Worm (Caenorhabditis elegans) whole organism, midembryonic: ENCODE measurements around the gene spe-18.

ENCODE experiments used
- T22C8.4 ChIP-seq: fragments of 200-800 bp; sonication (Bioruptor generic); IDR thresholded peaks from 2 replicates; pipeline ENCODE4 v1.3.6; 2022; ENCODE audit warnings: missing genetic modification characterization, missing compliant biosample characterization
- cog-1 ChIP-seq: sonication (generic microtip); optimal IDR thresholded peaks from 2 replicates; lab custom pipeline; 2016; ENCODE audit warnings: missing genetic modification characterization, missing compliant biosample characterization
- flt-1 ChIP-seq: fragments of 200-800 bp; sonication (Bioruptor generic); IDR thresholded peaks from 2 replicates; pipeline ENCODE4 v1.3.6; 2022; ENCODE audit warnings: missing genetic modification characterization, missing compliant biosample characterization
- klf-2 ChIP-seq: fragments of 200-800 bp; sonication (Bioruptor generic); conservative IDR thresholded peaks from 2 replicates; pipeline ENCODE4 v1.3.6; 2022; ENCODE audit warnings: missing genetic modification reagents, missing genetic modification characterization, missing compliant biosample characterization
- med-1 ChIP-seq: sonication (generic microtip); optimal IDR thresholded peaks from 2 replicates; lab custom pipeline; 2017; ENCODE audit warnings: missing genetic modification characterization, mild to moderate bottlenecking, missing compliant biosample characterization, antibody characterized with exemption, missing genetic modification reagents; ENCODE audit not compliant: insufficient read depth
- ref-1 ChIP-seq: fragments of 200-800 bp; sonication (Bioruptor generic); conservative IDR thresholded peaks from 2 replicates; pipeline ENCODE4 v1.3.6; 2022; ENCODE audit warnings: missing genetic modification reagents, missing genetic modification characterization, missing compliant biosample characterization
- tab-1 ChIP-seq: fragments of 200-800 bp; sonication (Bioruptor generic); IDR thresholded peaks from 2 replicates; pipeline ENCODE4 v1.3.6; 2022; ENCODE audit warnings: missing genetic modification characterization, missing compliant biosample characterization
- ztf-23 ChIP-seq: fragments of 200-800 bp; sonication (Bioruptor generic); IDR thresholded peaks from 2 replicates; pipeline ENCODE4 v1.3.6; 2022; ENCODE audit warnings: missing genetic modification reagents, missing genetic modification characterization, missing compliant biosample characterization
- ztf-29 ChIP-seq: fragments of 200-800 bp; sonication (Bioruptor generic); IDR thresholded peaks from 2 replicates; pipeline ENCODE4 v1.3.6; 2022; ENCODE audit warnings: missing genetic modification reagents, missing genetic modification characterization, missing compliant biosample characterization

spe-18 gene

ce11 chrII:13163009-13163408 is 9.8 kb upstream of the spe-18 start:
- TF ChIP-seq cog-1 = no peak
- TF ChIP-seq ztf-23 (GFP tag; lab: Robert Waterston, UW) = no peak
- TF ChIP-seq tab-1 (GFP tag; lab: Robert Waterston, UW) = no peak
- no peak for TF ChIP-seq med-1 (GFP tag; lab: Kevin White, UChicago)
- no peak for TF ChIP-seq flt-1 (GFP tag; lab: Robert Waterston, UW)
- no peak for TF ChIP-seq T22C8.4

- TF ChIP-seq flt-1 (GFP tag; lab: Robert Waterston, UW) = no peak
- TF ChIP-seq med-1 (GFP tag; lab: Kevin White, UChicago) = no peak
- TF ChIP-seq cog-1 = no peak
- TF ChIP-seq tab-1 (GFP tag; lab: Robert Waterston, UW) = no peak
- no peak for TF ChIP-seq T22C8.4
- TF ChIP-seq ztf-29 = no peak
- TF ChIP-seq ztf-23 (GFP tag; lab: Robert Waterston, UW) = no peak
- no peak for TF ChIP-seq klf-2 (GFP tag; lab: Robert Waterston, UW)
Observed at ce11 chrII:13159869-13160268, 6.7 kb upstream of the spe-18 start.

ce11 chrII:13156971-13157370 is 3.8 kb upstream of the spe-18 start, which contains the start of the genes hpr-17 and F32A11.1:
TSS of gene hpr-17 (minus strand) at chrII:13157047.
TSS of gene F32A11.1 (plus strand) at chrII:13157329.
- 0 out of 2 replicates have a peak, but pooled peaks have one; percentile 16 for TF ChIP-seq T22C8.4
- 0 out of 2 replicates have a peak, but pooled peaks have one; percentile 23 for TF ChIP-seq ztf-23 (GFP tag; lab: Robert Waterston, UW)
- no peak for TF ChIP-seq tab-1 (GFP tag; lab: Robert Waterston, UW)

- no peak for TF ChIP-seq med-1 (GFP tag; lab: Kevin White, UChicago)
- no peak for TF ChIP-seq ztf-23 (GFP tag; lab: Robert Waterston, UW)
- TF ChIP-seq ref-1 (GFP tag; lab: Robert Waterston, UW) = no peak
- TF ChIP-seq klf-2 (GFP tag; lab: Robert Waterston, UW) = no peak
Observed at ce11 chrII:13156071-13156470, 2.9 kb upstream of the spe-18 start.

ce11 chrII:13152409-13152808 is 790 bp downstream of the spe-18 start:
- TF ChIP-seq klf-2 (GFP tag; lab: Robert Waterston, UW) (no peak), flt-1 (GFP tag; lab: Robert Waterston, UW) (no peak), tab-1 (GFP tag; lab: Robert Waterston, UW) (no peak), med-1 (GFP tag; lab: Kevin White, UChicago) (no peak), cog-1 (no peak), T22C8.4 (no peak), ztf-29 (no peak), ztf-23 (GFP tag; lab: Robert Waterston, UW) (no peak), ref-1 (GFP tag; lab: Robert Waterston, UW) (no peak)

ce11 chrII:13149965-13150364 is 3.2 kb downstream of the spe-18 start:
- TF ChIP-seq flt-1 (GFP tag; lab: Robert Waterston, UW) (no peak), ztf-23 (GFP tag; lab: Robert Waterston, UW) (no peak), med-1 (GFP tag; lab: Kevin White, UChicago) (no peak), ref-1 (GFP tag; lab: Robert Waterston, UW) (no peak), tab-1 (GFP tag; lab: Robert Waterston, UW) (no peak), ztf-29 (no peak), T22C8.4 (no peak), cog-1 (no peak), klf-2 (GFP tag; lab: Robert Waterston, UW) (no peak)

ce11 chrII:13148247-13148646 is 5.0 kb downstream of the spe-18 start:
- TF ChIP-seq klf-2 (GFP tag; lab: Robert Waterston, UW) (no peak), flt-1 (GFP tag; lab: Robert Waterston, UW) (no peak)

ce11 chrII:13145204-13145603 is 8.0 kb downstream of the spe-18 start, which contains the start of gene mltn-1:
TSS of gene mltn-1 (minus strand) at chrII:13145225.
- TF ChIP-seq flt-1 (GFP tag; lab: Robert Waterston, UW) = no peak
- TF ChIP-seq ztf-29 = no peak
- TF ChIP-seq T22C8.4 = no peak
- no peak for TF ChIP-seq tab-1 (GFP tag; lab: Robert Waterston, UW)
- no peak for TF ChIP-seq cog-1
- TF ChIP-seq ztf-23 (GFP tag; lab: Robert Waterston, UW) = no peak
- TF ChIP-seq klf-2 (GFP tag; lab: Robert Waterston, UW) = no peak
- no peak for TF ChIP-seq med-1 (GFP tag; lab: Kevin White, UChicago)
- no peak for TF ChIP-seq ref-1 (GFP tag; lab: Robert Waterston, UW)

- no peak for TF ChIP-seq cog-1
- TF ChIP-seq ztf-29 = no peak
- no peak for TF ChIP-seq med-1 (GFP tag; lab: Kevin White, UChicago)
- no peak for TF ChIP-seq tab-1 (GFP tag; lab: Robert Waterston, UW)
- TF ChIP-seq T22C8.4 = no peak
- no peak for TF ChIP-seq flt-1 (GFP tag; lab: Robert Waterston, UW)
Observed at ce11 chrII:13142372-13142771, 10.8 kb downstream of the spe-18 start.

- no peak for TF ChIP-seq T22C8.4
- no peak for TF ChIP-seq med-1 (GFP tag; lab: Kevin White, UChicago)
- TF ChIP-seq klf-2 (GFP tag; lab: Robert Waterston, UW) = no peak
- TF ChIP-seq ztf-29 = no peak
- no peak for TF ChIP-seq tab-1 (GFP tag; lab: Robert Waterston, UW)
- no peak for TF ChIP-seq ztf-23 (GFP tag; lab: Robert Waterston, UW)
- no peak for TF ChIP-seq cog-1
- TF ChIP-seq ref-1 (GFP tag; lab: Robert Waterston, UW) = no peak
- no peak for TF ChIP-seq flt-1 (GFP tag; lab: Robert Waterston, UW)
Observed at ce11 chrII:13139573-13139972, 13.6 kb downstream of the spe-18 start.
